Fruit fly (Drosophila melanogaster) Kc167 (cell line): ENCODE results near the gene CG31688.

ENCODE experiments used
- psq ChIP-seq: fragments of >200 bp; optimal IDR thresholded peaks from 2 replicates; lab custom pipeline; 2017; ENCODE audit warnings: missing external identifiers
- ttk ChIP-seq: sonication (Bioruptor generic); optimal IDR thresholded peaks from 2 replicates; lab custom pipeline; 2017; ENCODE audit warnings: missing external identifiers

DNA sequence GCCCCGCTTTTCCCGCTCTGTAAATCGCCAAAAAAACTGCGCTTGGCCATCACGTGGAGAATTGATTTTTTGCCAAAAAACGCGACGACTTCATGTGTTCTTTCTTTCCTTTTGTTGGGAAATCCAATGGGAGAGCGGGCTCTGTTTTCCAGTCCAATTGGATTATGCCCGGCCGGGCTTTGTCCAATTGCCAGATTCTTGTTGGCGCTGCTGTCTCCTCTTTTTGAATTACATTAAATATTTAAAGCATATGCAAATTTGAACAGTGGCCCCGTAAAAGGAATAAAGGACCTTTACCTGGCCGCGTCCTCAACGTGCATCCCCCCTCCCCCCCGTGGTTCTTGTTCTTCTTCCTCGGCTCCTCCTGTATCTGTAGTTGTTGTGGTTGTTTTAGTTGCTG, 3.5 kb downstream of the CG31688 start:
- TF ChIP-seq psq (lab: Kevin White, UChicago): no peak
- no peak for TF ChIP-seq ttk (lab: Kevin White, UChicago)
